Fruit fly (Drosophila melanogaster) whole organism, prepupa: ENCODE data around the gene CG7656.

ENCODE experiments used
- CG10669 ChIP-seq: fragments of 200-800 bp; sonication (Bioruptor generic); optimal IDR thresholded peaks from 3 replicates; lab custom pipeline; 2018; ENCODE audit warnings: missing biosample characterization, mild to moderate bottlenecking, missing genetic modification characterization, moderate library complexity
- CG8119 ChIP-seq: fragments of 200-800 bp; sonication (Bioruptor generic); IDR thresholded peaks from 3 replicates; pipeline ENCODE4 v1.3.6; 2022; ENCODE audit warnings: missing biosample characterization, missing genetic modification characterization
- cyc ChIP-seq: fragments of 200-800 bp; sonication (Bioruptor generic); optimal IDR thresholded peaks from 3 replicates; lab custom pipeline; 2016; ENCODE audit warnings: missing biosample characterization, missing genetic modification characterization
- dac ChIP-seq: fragments of 200-800 bp; sonication (Bioruptor generic); optimal IDR thresholded peaks from 2 replicates; lab custom pipeline; 2017; ENCODE audit warnings: missing biosample characterization, mild to moderate bottlenecking, missing genetic modification characterization
- eg ChIP-seq: fragments of 200-800 bp; sonication (Bioruptor generic); IDR thresholded peaks from 3 replicates; pipeline ENCODE4 v1.3.6; 2022; ENCODE audit warnings: missing biosample characterization, missing genetic modification characterization
- fkh ChIP-seq: fragments of 200-800 bp; sonication (Bioruptor generic); optimal IDR thresholded peaks from 3 replicates; lab custom pipeline; 2017; ENCODE audit warnings: missing biosample characterization, mild to moderate bottlenecking, missing genetic modification characterization, moderate library complexity

DNA sequence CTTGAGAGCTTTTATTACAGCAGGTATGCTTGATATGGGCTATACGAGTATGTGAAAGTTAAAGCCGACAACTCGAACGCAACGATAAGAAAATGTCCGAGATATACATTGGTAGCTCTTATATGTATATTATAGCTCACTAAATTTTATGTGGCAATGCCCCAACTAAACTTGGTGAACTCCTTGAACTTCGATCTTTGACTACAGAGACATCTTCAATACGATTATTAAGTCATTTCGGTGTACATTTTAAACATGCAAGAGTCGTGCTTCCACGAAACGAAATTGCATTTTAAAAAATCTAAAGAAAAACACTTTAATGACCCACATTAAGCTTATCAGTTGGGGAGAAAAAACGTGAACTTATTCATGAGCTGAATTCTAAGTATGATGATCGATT lies 51.4 kb downstream of the CG7656 start:
- no peak for TF ChIP-seq eg (GFP tag; lab: Robert Waterston, UW)
- no peak for TF ChIP-seq CG8119
- no peak for TF ChIP-seq cyc (GFP tag; lab: Kevin White, UChicago)
- no peak for TF ChIP-seq fkh (GFP tag; lab: Kevin White, UChicago)
- no peak for TF ChIP-seq CG10669 (GFP tag; lab: Kevin White, UChicago)
- no peak for TF ChIP-seq dac (GFP tag; lab: Kevin White, UChicago)
